Worm (Caenorhabditis elegans) whole organism, late embryonic: ENCODE data around the gene Y38H6C.8.

Experiments used
- C38D4.7 ChIP-seq: fragments of 200-800 bp; sonication (Bioruptor generic); optimal IDR thresholded peaks from 2 replicates; lab custom pipeline; 2018; ENCODE audit warnings: mild to moderate bottlenecking, missing genetic modification characterization, moderate library complexity, missing compliant biosample characterization
- hlh-30 ChIP-seq: sonication (generic microtip); optimal IDR thresholded peaks from 2 replicates; lab custom pipeline; 2017; ENCODE audit warnings: antibody characterized with exemption, missing genetic modification characterization, missing compliant biosample characterization; ENCODE audit not compliant: insufficient read depth
- hlh-6 ChIP-seq: sonication (generic microtip); optimal IDR thresholded peaks from 2 replicates; lab custom pipeline; 2016; ENCODE audit warnings: missing genotype, missing genetic modification characterization, missing compliant biosample characterization
- nhr-11 ChIP-seq: fragments of 150-350 bp; optimal IDR thresholded peaks from 2 replicates; lab custom pipeline; 2014; ENCODE audit warnings: missing biosample characterization, missing genetic modification characterization
- pat-9 ChIP-seq: fragments of 200-800 bp; sonication (Bioruptor generic); optimal IDR thresholded peaks from 2 replicates; lab custom pipeline; 2018; ENCODE audit warnings: mild to moderate bottlenecking, missing genetic modification characterization, moderate library complexity, missing compliant biosample characterization
- ref-2 ChIP-seq: sonication (generic microtip); optimal IDR thresholded peaks from 2 replicates; lab custom pipeline; 2016; ENCODE audit warnings: missing genetic modification characterization, missing compliant biosample characterization
- tbx-2 ChIP-seq: sonication (generic microtip); optimal IDR thresholded peaks from 2 replicates; lab custom pipeline; 2016; ENCODE audit warnings: missing genetic modification characterization, missing compliant biosample characterization
- unc-86 ChIP-seq: sonication (generic microtip); optimal IDR thresholded peaks from 2 replicates; lab custom pipeline; 2016; ENCODE audit warnings: missing genetic modification characterization, missing compliant biosample characterization

- TF ChIP-seq nhr-11 (tag; lab: Kevin White, UChicago) (no peak), pat-9 (tag; lab: Kevin White, UChicago) (no peak), tbx-2 (tag; lab: Kevin White, UChicago) (no peak), C38D4.7 (GFP tag; lab: Kevin White, UChicago) (no peak), unc-86 (tag; lab: Kevin White, UChicago) (no peak), ref-2 (no peak), hlh-6 (no peak), hlh-30 (tag; lab: Kevin White, UChicago) (no peak)
Measured at ce11 chrV:20545742-20546141, 32.0 kb downstream of the Y38H6C.8 start.
